Worm (Caenorhabditis elegans) whole organism, L1 larva: ENCODE results near the gene frpr-19.

ENCODE experiments used
- alr-1 ChIP-seq: fragments of 200-800 bp; sonication (Bioruptor generic); optimal IDR thresholded peaks from 2 replicates; lab custom pipeline; 2018; ENCODE audit warnings: borderline replicate concordance, mild to moderate bottlenecking, missing genetic modification characterization, missing compliant biosample characterization
- ama-1 ChIP-seq: fragments of 150-350 bp; optimal IDR thresholded peaks from 2 replicates; lab custom pipeline; 2014
- ceh-63 ChIP-seq: fragments of 200-800 bp; sonication (Bioruptor generic); optimal IDR thresholded peaks from 2 replicates; lab custom pipeline; 2018; ENCODE audit warnings: mild to moderate bottlenecking, missing genetic modification characterization, missing compliant biosample characterization
- ceh-8 ChIP-seq: fragments of 200-800 bp; sonication (Bioruptor generic); optimal IDR thresholded peaks from 2 replicates; lab custom pipeline; 2018; ENCODE audit warnings: mild to moderate bottlenecking, missing genetic modification characterization, moderate library complexity, missing compliant biosample characterization
- ceh-82 ChIP-seq, 3 experiments: fragments of 150-350 bp in 1 of 3; sonication (generic microtip) in 2 of 3; optimal IDR thresholded peaks; 2 replicates each; lab custom pipeline; 2014 to 2017; ENCODE audit warnings: missing biosample characterization in 3 of 3, missing genetic modification characterization in 3 of 3
- dpl-1 ChIP-seq, 3 experiments: fragments of 150-350 bp in 2 of 3; sonication (generic microtip) in 1 of 3; optimal IDR thresholded peaks; 2 replicates each; lab custom pipeline; 2014 to 2017; ENCODE audit warnings: missing biosample characterization in 3 of 3, missing genetic modification characterization in 3 of 3, missing genetic modification reagents in 3 of 3
- efl-1 ChIP-seq, 4 experiments: fragments of 150-350 bp; optimal IDR thresholded peaks in 3 of 4; peaks in 1 of 4; 1 replicate in 1 of 4; 2 replicates in 3 of 4; lab custom pipeline; 2014; ENCODE audit warnings: missing biosample characterization in 2 of 4, missing genetic modification characterization in 2 of 4, missing genetic modification reagents in 2 of 4
- efl-3 ChIP-seq: fragments of 200-800 bp; sonication (Bioruptor generic); optimal IDR thresholded peaks from 2 replicates; lab custom pipeline; 2018; ENCODE audit warnings: mild to moderate bottlenecking, missing genetic modification characterization, missing compliant biosample characterization
- egl-13 ChIP-seq: sonication (generic microtip); optimal IDR thresholded peaks from 2 replicates; lab custom pipeline; 2016; ENCODE audit warnings: missing genotype, missing genetic modification reagents, missing genetic modification characterization, missing compliant biosample characterization
- elt-2 ChIP-seq: sonication (generic microtip); optimal IDR thresholded peaks from 2 replicates; lab custom pipeline; 2016; ENCODE audit warnings: missing genetic modification characterization, mild to moderate bottlenecking, inconsistent platforms, missing compliant biosample characterization, missing genetic modification reagents
- elt-3 ChIP-seq, 6 experiments: fragments of 150-350 bp in 1 of 6; sonication (generic microtip); optimal IDR thresholded peaks; 2 replicates each; lab custom pipeline; 2017 to 2018; ENCODE audit warnings: missing biosample characterization in 6 of 6, missing genetic modification characterization in 6 of 6, inconsistent platforms in 1 of 6
- ets-5 ChIP-seq: fragments of 200-800 bp; sonication (Bioruptor generic); IDR thresholded peaks from 2 replicates; pipeline ENCODE4 v1.3.6; 2022; ENCODE audit warnings: missing genetic modification characterization, missing compliant biosample characterization
- hlh-4 ChIP-seq: sonication (generic microtip); optimal IDR thresholded peaks from 2 replicates; lab custom pipeline; 2016; ENCODE audit warnings: mild to moderate bottlenecking, missing genetic modification characterization, missing compliant biosample characterization
- lin-13 ChIP-seq: fragments of 150-350 bp; optimal IDR thresholded peaks from 2 replicates; lab custom pipeline; 2014; ENCODE audit warnings: missing biosample characterization, missing genetic modification reagents, missing genetic modification characterization
- lin-39 ChIP-seq: fragments of 150-350 bp; optimal IDR thresholded peaks from 2 replicates; lab custom pipeline; 2014; ENCODE audit warnings: missing biosample characterization, missing genetic modification reagents, missing genetic modification characterization
- mep-1 ChIP-seq: fragments of 150-350 bp; optimal IDR thresholded peaks from 2 replicates; lab custom pipeline; 2014; ENCODE audit warnings: missing biosample characterization, missing genetic modification characterization
- nhr-28 ChIP-seq: fragments of 150-350 bp; optimal IDR thresholded peaks from 2 replicates; lab custom pipeline; 2014; ENCODE audit warnings: missing biosample characterization, missing genetic modification characterization
- nhr-76 ChIP-seq: sonication (generic microtip); optimal IDR thresholded peaks from 2 replicates; lab custom pipeline; 2017; ENCODE audit warnings: missing biosample characterization, missing genetic modification characterization
- nhr-77 ChIP-seq: fragments of 150-350 bp; optimal IDR thresholded peaks from 2 replicates; lab custom pipeline; 2014; ENCODE audit warnings: missing biosample characterization, missing genetic modification characterization
- nhr-85 ChIP-seq: sonication (generic microtip); peaks from one replicate; lab custom pipeline; 2016; ENCODE audit warnings: missing genetic modification characterization, inconsistent platforms, missing compliant biosample characterization
- pag-3 ChIP-seq: sonication (generic microtip); optimal IDR thresholded peaks from 2 replicates; lab custom pipeline; 2017; ENCODE audit warnings: missing genetic modification characterization, mild to moderate bottlenecking, missing compliant biosample characterization, antibody characterized with exemption, borderline replicate concordance; ENCODE audit not compliant: insufficient read depth
- skn-1 ChIP-seq: fragments of 150-350 bp; optimal IDR thresholded peaks from 2 replicates; lab custom pipeline; 2014; ENCODE audit warnings: missing biosample characterization, missing genetic modification characterization
- snpc-4 ChIP-seq: fragments of 150-350 bp; optimal IDR thresholded peaks from 2 replicates; lab custom pipeline; 2014; ENCODE audit warnings: missing biosample characterization, missing genetic modification characterization
- sptf-1 ChIP-seq: fragments of 150-350 bp; optimal IDR thresholded peaks from 2 replicates; lab custom pipeline; 2014; ENCODE audit warnings: missing biosample characterization, missing genetic modification characterization
- tbx-2 ChIP-seq: sonication (generic microtip); optimal IDR thresholded peaks from 2 replicates; lab custom pipeline; 2016; ENCODE audit warnings: missing genetic modification characterization, missing compliant biosample characterization
- tlp-1 ChIP-seq: fragments of 150-350 bp; optimal IDR thresholded peaks from 2 replicates; lab custom pipeline; 2014; ENCODE audit warnings: missing biosample characterization, missing genetic modification characterization
- unc-86 ChIP-seq: sonication (generic microtip); optimal IDR thresholded peaks from 2 replicates; lab custom pipeline; 2016; ENCODE audit warnings: missing genetic modification characterization, missing compliant biosample characterization
- xbp-1 ChIP-seq: sonication (generic microtip); optimal IDR thresholded peaks from 2 replicates; lab custom pipeline; 2016; ENCODE audit warnings: missing genetic modification characterization, missing compliant biosample characterization
- zag-1 ChIP-seq: fragments of 150-350 bp; optimal IDR thresholded peaks from 2 replicates; lab custom pipeline; 2014; ENCODE audit warnings: missing biosample characterization, missing genetic modification characterization
- zip-4 ChIP-seq: fragments of 200-800 bp; sonication (Bioruptor generic); optimal IDR thresholded peaks from 2 replicates; lab custom pipeline; 2018; ENCODE audit warnings: mild to moderate bottlenecking, missing genetic modification characterization, moderate library complexity, missing compliant biosample characterization

The frpr-19 gene

DNA sequence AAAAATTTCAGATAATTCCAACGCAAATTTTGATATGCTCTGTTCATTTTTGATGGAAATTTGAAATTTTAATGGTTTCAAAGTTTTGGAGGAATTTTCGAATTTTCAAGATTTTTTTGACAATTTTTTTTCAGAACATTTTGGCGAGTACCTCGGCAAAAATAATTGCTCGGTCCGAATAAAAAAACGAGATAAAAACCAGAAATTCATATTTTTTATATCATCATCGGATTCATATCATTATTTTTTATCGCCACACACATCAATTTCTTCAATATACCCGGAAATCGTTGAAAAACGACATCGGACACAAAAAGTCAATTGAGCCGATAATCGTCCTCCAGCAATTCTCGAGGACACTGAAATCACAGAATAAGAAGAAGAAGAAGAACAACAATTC, 10.3 kb upstream of the frpr-19 start:
- no peak for TF ChIP-seq ama-1 (lab: Kevin White, UChicago)
- TF ChIP-seq nhr-85 (tag; lab: Kevin White, UChicago) = peak; percentile 51
- no peak for TF ChIP-seq lin-39 (tag; lab: Kevin White, UChicago)

DNA sequence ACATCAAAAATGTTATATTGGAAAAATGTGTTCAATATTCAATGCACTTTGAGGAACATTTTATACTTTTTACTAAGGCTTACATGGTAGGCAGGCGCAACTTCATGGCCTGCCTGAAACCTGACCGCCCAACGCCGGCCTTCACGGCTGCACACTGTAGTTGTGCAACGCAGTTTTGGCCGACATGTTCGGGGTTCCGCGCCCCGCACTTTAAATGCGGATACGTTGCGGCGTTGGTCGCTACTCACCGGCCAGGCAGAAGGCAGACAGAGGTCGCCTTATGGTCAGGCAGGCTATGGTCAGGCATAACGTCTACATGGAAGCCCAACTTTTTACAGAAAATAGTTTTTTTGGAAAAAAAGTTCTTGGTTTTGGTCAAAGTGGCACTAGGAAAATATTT, 9.2 kb upstream of the frpr-19 start:
- TF ChIP-seq efl-1 (optimal IDR thresholded peaks at IDR 0.05; lab: Kevin White, UChicago) (no peak), efl-1 (GFP tag; optimal IDR thresholded peaks at IDR 0.05 in 1 of 2; lab: Kevin White, UChicago) (peak in 1 of 2 experiments; percentile 44), nhr-76 (tag; lab: Kevin White, UChicago) (no peak)

DNA sequence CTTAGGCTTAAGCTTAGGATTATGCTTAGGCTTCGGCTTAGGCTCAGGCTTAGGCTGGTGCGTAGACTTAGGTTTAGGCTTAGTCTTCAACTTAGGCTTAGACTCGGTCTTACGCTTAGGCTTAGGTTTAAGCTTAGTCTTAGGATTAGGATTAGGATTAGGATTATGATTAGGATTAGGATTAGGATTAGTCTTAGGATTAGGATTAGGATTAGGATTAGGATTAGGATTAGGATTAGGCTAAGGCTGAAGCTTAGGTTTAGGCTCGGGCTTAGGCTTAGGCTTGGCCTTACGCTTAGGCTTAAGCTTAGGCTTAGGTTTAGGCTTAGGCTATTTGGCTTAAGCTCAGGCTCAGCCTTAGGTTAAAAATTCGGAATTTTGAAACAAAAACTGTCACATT, 3.7 kb upstream of the frpr-19 start:
- TF ChIP-seq egl-13 (tag; lab: Kevin White, UChicago) (no peak), tlp-1 (tag; lab: Kevin White, UChicago) (no peak), mep-1 (tag; lab: Kevin White, UChicago) (no peak), skn-1 (tag; lab: Kevin White, UChicago) (no peak)

DNA sequence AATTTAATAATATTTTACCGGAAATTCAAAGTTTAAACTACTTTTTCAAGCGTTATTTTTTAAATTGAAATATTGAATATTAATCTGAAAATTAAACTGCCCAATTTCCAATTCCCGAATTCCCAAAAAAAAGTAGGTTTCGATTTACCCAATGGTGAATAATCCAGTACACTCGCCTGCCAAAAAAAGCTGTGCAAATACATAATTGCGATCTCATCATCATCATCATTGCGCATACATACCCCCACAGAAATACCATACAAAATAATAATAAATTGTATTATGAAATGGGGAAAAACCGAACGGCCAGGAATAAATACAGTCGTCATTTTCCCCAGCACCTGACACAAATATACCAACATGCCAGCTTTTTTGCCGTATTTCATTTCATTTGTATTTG, 9.6 kb downstream of the frpr-19 start, which contains the start of gene Y41D4A.1:
Y41D4A.1 (plus strand) TSS at position 301 of the 400 bp plus-strand sequence.
- TF ChIP-seq ceh-82 (tag; optimal IDR thresholded peaks at IDR 0.05; lab: Kevin White, UChicago) (no peak), efl-1 (optimal IDR thresholded peaks at IDR 0.05; lab: Kevin White, UChicago) (no peak), efl-1 (GFP tag; optimal IDR thresholded peaks at IDR 0.05 in 1 of 2; lab: Kevin White, UChicago) (peak in 1 of 2 experiments; percentile 9)
- TF ChIP-seq, all 84 proteins: peak for 1

DNA sequence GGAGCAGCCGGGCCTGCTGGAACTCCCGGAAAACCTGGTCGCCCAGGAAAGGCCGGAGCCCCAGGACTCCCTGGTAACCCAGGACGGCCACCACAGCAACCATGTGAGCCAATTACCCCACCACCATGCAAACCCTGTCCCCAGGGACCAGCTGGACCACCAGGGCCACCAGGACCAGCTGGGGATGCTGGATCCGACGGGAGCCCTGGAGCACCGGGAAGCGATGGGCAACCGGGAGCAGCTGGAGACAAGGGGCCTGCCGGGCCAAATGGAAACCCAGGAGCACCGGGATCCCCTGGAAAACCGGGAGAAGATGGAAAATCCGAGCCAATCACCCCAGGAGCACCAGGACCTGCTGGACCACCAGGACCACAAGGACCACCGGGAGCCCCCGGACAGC, 12.4 kb downstream of the frpr-19 start:
- TF ChIP-seq ets-5 (GFP tag; lab: Robert Waterston, UW) = 0 out of 2 replicates have a peak, but pooled peaks have one; percentile 41
- TF ChIP-seq elt-2 (tag; lab: Kevin White, UChicago) = no peak
- peak; percentile 71 for TF ChIP-seq ceh-8
- TF ChIP-seq ceh-63 (GFP tag; lab: Kevin White, UChicago) = no peak
- no peak for TF ChIP-seq zag-1 (tag; lab: Kevin White, UChicago)
- no peak for TF ChIP-seq skn-1 (tag; lab: Kevin White, UChicago)

DNA sequence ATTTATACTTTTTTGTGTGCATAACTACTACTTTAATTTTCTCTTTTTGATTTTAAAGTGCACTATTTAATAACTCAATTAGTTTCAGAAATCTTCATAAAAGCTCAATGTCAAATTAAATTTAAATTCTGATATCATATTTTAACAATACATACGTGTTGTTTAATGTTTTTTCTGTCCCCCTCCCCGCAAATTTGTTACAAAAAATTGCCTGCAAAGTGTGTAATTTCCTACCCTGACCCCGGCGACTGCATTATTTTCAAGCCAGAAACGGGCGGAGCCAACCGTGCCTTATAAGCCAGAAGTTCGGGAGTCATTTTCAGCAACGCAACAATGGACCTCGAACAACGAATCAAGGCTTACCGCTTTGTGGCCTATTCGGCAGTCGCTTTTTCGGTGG, 13.2 kb downstream of the frpr-19 start, which contains the start of gene col-108:
col-108 (plus strand) TSS at position 301 of the 400 bp plus-strand sequence.
- TF ChIP-seq snpc-4 (tag; lab: Kevin White, UChicago) = no peak
- TF ChIP-seq sptf-1 (tag; lab: Kevin White, UChicago) = no peak
- no peak for TF ChIP-seq unc-86 (tag; lab: Kevin White, UChicago)
- no peak for TF ChIP-seq ama-1 (lab: Kevin White, UChicago)
- TF ChIP-seq hlh-4 (tag; lab: Kevin White, UChicago) = no peak
- no peak for TF ChIP-seq xbp-1 (tag; lab: Kevin White, UChicago)
- no peak for TF ChIP-seq nhr-28 (tag; lab: Kevin White, UChicago)
- no peak for TF ChIP-seq elt-3 (tag; optimal IDR thresholded peaks at IDR 0.05; lab: Kevin White, UChicago)
- no peak for TF ChIP-seq pag-3 (tag; lab: Kevin White, UChicago)
- TF ChIP-seq alr-1 (tag; lab: Kevin White, UChicago) = no peak
- no peak for TF ChIP-seq dpl-1 (GFP tag; optimal IDR thresholded peaks at IDR 0.05; lab: Kevin White, UChicago)
- no peak for TF ChIP-seq efl-1 (optimal IDR thresholded peaks at IDR 0.05; lab: Kevin White, UChicago)
- no peak for TF ChIP-seq efl-1 (GFP tag; optimal IDR thresholded peaks at IDR 0.05 in 1 of 2; lab: Kevin White, UChicago)
- TF ChIP-seq efl-3 = no peak
- TF ChIP-seq tbx-2 (tag; lab: Kevin White, UChicago) = no peak
- no peak for TF ChIP-seq nhr-77 (tag; lab: Kevin White, UChicago)
- TF ChIP-seq ceh-8 = no peak
- no peak for TF ChIP-seq lin-13 (GFP tag; lab: Kevin White, UChicago)
- no peak for TF ChIP-seq zip-4 (GFP tag; lab: Kevin White, UChicago)
